Fruit fly (Drosophila melanogaster): ENCODE data around the gene lft.

Gene lft

DNA sequence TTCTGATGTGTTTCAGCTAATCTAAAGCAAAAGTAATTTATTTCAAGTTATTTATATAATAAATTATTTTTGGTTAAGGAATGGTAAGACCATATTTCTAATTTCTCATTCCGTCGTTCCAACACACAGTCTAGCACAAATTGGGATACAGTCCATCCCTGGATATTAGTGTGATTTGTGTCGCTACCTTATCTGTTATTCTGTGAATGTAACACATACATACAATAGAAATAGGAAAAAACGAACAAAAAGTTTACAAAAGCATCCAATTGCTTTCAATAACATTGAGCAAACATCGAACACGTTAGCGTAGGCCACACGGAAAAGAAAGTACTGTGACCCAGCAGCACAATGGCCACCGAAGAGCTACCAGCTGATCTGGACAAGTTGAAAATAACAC is 2.3 kb downstream of the lft start, which contains the start of gene CG5056 (continued):
- no peak for TF ChIP-seq CG17328 (GFP tag; IDR thresholded peaks at IDR 0.05)
- TF ChIP-seq Xrp1 (GFP tag; IDR thresholded peaks at IDR 0.05) = peak; percentile 17; the same call in 1 of the 2 replicates
- TF ChIP-seq sna (GFP tag; IDR thresholded peaks at IDR 0.05; ENCODE audit: partially characterized antibody) = no peak
- no peak for TF ChIP-seq btn (GFP tag; optimal IDR thresholded peaks at IDR 0.05)
- TF ChIP-seq D19B (GFP tag; optimal IDR thresholded peaks at IDR 0.05) = no peak
- peak; percentile 88 for TF ChIP-seq pzg (GFP tag; optimal IDR thresholded peaks at IDR 0.05)
- no peak for TF ChIP-seq CG10565 (GFP tag; optimal IDR thresholded peaks at IDR 0.05)
- TF ChIP-seq ranshi (GFP tag; IDR thresholded peaks at IDR 0.05) = no peak
- no peak for TF ChIP-seq Trl (optimal IDR thresholded peaks at IDR 0.05)
- TF ChIP-seq Trl (GFP tag; optimal IDR thresholded peaks at IDR 0.05) = no peak
- peak; percentile 10; the same call in 1 of the 2 replicates for TF ChIP-seq amos (GFP tag; IDR thresholded peaks at IDR 0.05; ENCODE audit: partially characterized antibody)
- no peak for TF ChIP-seq CG34224 (GFP tag; IDR thresholded peaks at IDR 0.05; ENCODE audit: partially characterized antibody)
- TF ChIP-seq CG5180 (GFP tag; optimal IDR thresholded peaks at IDR 0.05) = no peak
- no peak for TF ChIP-seq croc (GFP tag; conservative IDR thresholded peaks at IDR 0.05)
- TF ChIP-seq sens (GFP tag) = peak; percentile 49
- TF ChIP-seq CG18476 (GFP tag; optimal IDR thresholded peaks at IDR 0.05) = no peak
- TF ChIP-seq CG15479 (GFP tag; optimal IDR thresholded peaks at IDR 0.05) = no peak
- TF ChIP-seq run (tag; optimal IDR thresholded peaks at IDR 0.05) = no peak
- no peak for TF ChIP-seq kni (GFP tag; optimal IDR thresholded peaks at IDR 0.05)
- TF ChIP-seq HmgZ (tag; optimal IDR thresholded peaks at IDR 0.05) = peak; percentile 62
- TF ChIP-seq CG14965 (GFP tag; optimal IDR thresholded peaks at IDR 0.05; ENCODE audit: borderline replicate concordance) = no peak
- 0 out of 2 replicates have a peak, but pooled peaks have one; percentile 28 for TF ChIP-seq vvl (GFP tag; IDR thresholded peaks at IDR 0.05)
- no peak for TF ChIP-seq Spps (tag; optimal IDR thresholded peaks at IDR 0.05)
- no peak for TF ChIP-seq toy (GFP tag; IDR thresholded peaks at IDR 0.05)
- no peak for TF ChIP-seq CG3847 (GFP tag; IDR thresholded peaks at IDR 0.05)
- TF ChIP-seq CG7271 (tag; optimal IDR thresholded peaks at IDR 0.05) = peak; percentile 11
- peak in 1 of 2 experiments; percentile 88 for TF ChIP-seq Pdp1 (GFP tag; optimal IDR thresholded peaks at IDR 0.05)
- peak; percentile 21 for TF ChIP-seq lbe (GFP tag; optimal IDR thresholded peaks at IDR 0.05)
- no peak for TF ChIP-seq CG17359 (tag; optimal IDR thresholded peaks at IDR 0.05)
- TF ChIP-seq CG4617 (GFP tag; optimal IDR thresholded peaks at IDR 0.05; ENCODE audit: borderline replicate concordance) = peak; percentile 94
- TF ChIP-seq p53 (GFP tag; optimal IDR thresholded peaks at IDR 0.05) = no peak
- TF ChIP-seq Rx (GFP tag; IDR thresholded peaks at IDR 0.05) = no peak
- no peak for TF ChIP-seq TFAM (GFP tag; optimal IDR thresholded peaks at IDR 0.05)
- TF ChIP-seq trem (tag; optimal IDR thresholded peaks at IDR 0.05) = peak; percentile 69
- TF ChIP-seq pan (optimal IDR thresholded peaks at IDR 0.05) = no peak
- no peak for TF ChIP-seq pan (GFP tag; optimal IDR thresholded peaks at IDR 0.05 in 1 of 2, IDR thresholded peaks at IDR 0.05 in 1 of 2)
- TF ChIP-seq ssp (GFP tag; IDR thresholded peaks at IDR 0.05) = peak; percentile 39; the same call in 1 of the 2 replicates
- TF ChIP-seq trh (GFP tag; optimal IDR thresholded peaks at IDR 0.05) = no peak
- TF ChIP-seq CG3065 (GFP tag; optimal IDR thresholded peaks at IDR 0.05) = no peak
- peak; percentile 47 for TF ChIP-seq CG17829 (tag; optimal IDR thresholded peaks at IDR 0.05)
- TF ChIP-seq Poxn (GFP tag; IDR thresholded peaks at IDR 0.05) = no peak
- TF ChIP-seq Med (GFP tag) = peak; percentile 78
- no peak for TF ChIP-seq gsb (GFP tag; IDR thresholded peaks at IDR 0.05)
- no peak for TF ChIP-seq Side (GFP tag; optimal IDR thresholded peaks at IDR 0.05)
- TF ChIP-seq Ada2b (GFP tag; IDR thresholded peaks at IDR 0.05) = no peak
- no peak for TF ChIP-seq CG14441 (GFP tag; IDR thresholded peaks at IDR 0.05)
- no peak for TF ChIP-seq zf30C (GFP tag; optimal IDR thresholded peaks at IDR 0.05)
- TF ChIP-seq prd (optimal IDR thresholded peaks at IDR 0.05) = no peak
- no peak; the same call in 2 of the 3 replicates for TF ChIP-seq prd (GFP tag; IDR thresholded peaks at IDR 0.05)
- no peak for TF ChIP-seq dmrt99B (tag; optimal IDR thresholded peaks at IDR 0.05)
- TF ChIP-seq repo (GFP tag; optimal IDR thresholded peaks at IDR 0.05) = no peak
- TF ChIP-seq CG10462 (GFP tag; optimal IDR thresholded peaks at IDR 0.05) = no peak

Measured in whole organism, embryonic.